Worm (Caenorhabditis elegans) whole organism, L3 larva: Measurements from ENCODE around the gene C06B8.2.
A peak's percentile ranks its signal among the peaks of the same experiment; 100 is the strongest.

Experiments used
- ZK546.5 ChIP-seq: sonication (generic microtip); optimal IDR thresholded peaks from 2 replicates; lab custom pipeline; 2017; ENCODE audit warnings: missing biosample characterization, missing genetic modification characterization
- ceh-16 ChIP-seq: sonication (generic microtip); optimal IDR thresholded peaks from 2 replicates; lab custom pipeline; 2017; ENCODE audit warnings: missing biosample characterization, missing genetic modification characterization
- ceh-28 ChIP-seq: fragments of 150-350 bp; optimal IDR thresholded peaks from 2 replicates; lab custom pipeline; 2014; ENCODE audit warnings: missing biosample characterization, missing genetic modification reagents, missing genetic modification characterization
- ceh-82 ChIP-seq: fragments of 150-350 bp; optimal IDR thresholded peaks from 2 replicates; lab custom pipeline; 2014; ENCODE audit warnings: missing biosample characterization, missing genetic modification characterization
- ceh-9 ChIP-seq: sonication (generic microtip); optimal IDR thresholded peaks from 2 replicates; lab custom pipeline; 2018; ENCODE audit warnings: missing biosample characterization, missing genetic modification characterization
- egl-27 ChIP-seq: sonication (generic microtip); optimal IDR thresholded peaks from 4 replicates; lab custom pipeline; 2017; ENCODE audit warnings: missing biosample characterization, missing genetic modification reagents, missing genetic modification characterization
- elt-1 ChIP-seq: fragments of 150-350 bp; optimal IDR thresholded peaks from 2 replicates; lab custom pipeline; 2014; ENCODE audit warnings: missing biosample characterization, missing genetic modification characterization
- elt-2 ChIP-seq: sonication (generic microtip); optimal IDR thresholded peaks from 2 replicates; lab custom pipeline; 2016; ENCODE audit warnings: missing genetic modification reagents, mild to moderate bottlenecking, missing genetic modification characterization, missing compliant biosample characterization
- eor-1 ChIP-seq, 2 experiments: fragments of 150-350 bp; optimal IDR thresholded peaks; 2 replicates each; lab custom pipeline; 2014 to 2018; ENCODE audit warnings: missing biosample characterization in 2 of 2, missing genetic modification characterization in 2 of 2
- fkh-2 ChIP-seq: fragments of 150-350 bp; optimal IDR thresholded peaks from 2 replicates; lab custom pipeline; 2014; ENCODE audit warnings: missing biosample characterization, missing genetic modification reagents, missing genetic modification characterization
- hmg-11 ChIP-seq: sonication (generic microtip); optimal IDR thresholded peaks from 2 replicates; lab custom pipeline; 2016; ENCODE audit warnings: missing genetic modification characterization, missing compliant biosample characterization
- jun-1 ChIP-seq: fragments of 150-350 bp; optimal IDR thresholded peaks from 2 replicates; lab custom pipeline; 2014; ENCODE audit warnings: missing biosample characterization, missing genetic modification reagents, missing genetic modification characterization
- lin-15B ChIP-seq: fragments of 150-350 bp; optimal IDR thresholded peaks from 2 replicates; lab custom pipeline; 2014; ENCODE audit warnings: missing biosample characterization, missing genetic modification characterization
- lin-39 ChIP-seq: fragments of 150-350 bp; optimal IDR thresholded peaks from 2 replicates; lab custom pipeline; 2018; ENCODE audit warnings: missing biosample characterization, missing genetic modification reagents, missing genetic modification characterization
- lsy-12 ChIP-seq: sonication (generic microtip); optimal IDR thresholded peaks from 2 replicates; lab custom pipeline; 2016; ENCODE audit warnings: mild to moderate bottlenecking, missing genetic modification characterization, missing compliant biosample characterization
- mdl-1 ChIP-seq: fragments of 150-350 bp; optimal IDR thresholded peaks from 2 replicates; lab custom pipeline; 2014; ENCODE audit warnings: missing biosample characterization, missing genetic modification characterization
- mml-1 ChIP-seq: fragments of 150-350 bp; sonication (generic microtip); optimal IDR thresholded peaks from 3 replicates; lab custom pipeline; 2014; ENCODE audit warnings: missing biosample characterization, missing genetic modification characterization
- nfya-1 ChIP-seq: sonication (generic microtip); optimal IDR thresholded peaks from 2 replicates; lab custom pipeline; 2017; ENCODE audit warnings: missing genetic modification characterization, mild to moderate bottlenecking, missing compliant biosample characterization, antibody characterized with exemption, moderate library complexity; ENCODE audit not compliant: insufficient read depth
- nhr-11 ChIP-seq: fragments of 150-350 bp; optimal IDR thresholded peaks from 2 replicates; lab custom pipeline; 2014; ENCODE audit warnings: missing biosample characterization, missing genetic modification characterization
- nhr-12 ChIP-seq: fragments of 150-350 bp; optimal IDR thresholded peaks from 2 replicates; lab custom pipeline; 2014; ENCODE audit warnings: missing biosample characterization, missing genetic modification characterization
- nhr-23 ChIP-seq: fragments of 150-350 bp; optimal IDR thresholded peaks from 2 replicates; lab custom pipeline; 2014; ENCODE audit warnings: missing biosample characterization, missing genetic modification reagents, missing genetic modification characterization
- nhr-43 ChIP-seq: sonication (generic microtip); optimal IDR thresholded peaks from 2 replicates; lab custom pipeline; 2016; ENCODE audit warnings: mild to moderate bottlenecking, missing genetic modification characterization, missing compliant biosample characterization; ENCODE audit not compliant: poor library complexity, severe bottlenecking
- nhr-67 ChIP-seq: fragments of 150-350 bp; optimal IDR thresholded peaks from 2 replicates; lab custom pipeline; 2014; ENCODE audit warnings: missing biosample characterization, missing genetic modification characterization
- nhr-76 ChIP-seq: fragments of 150-350 bp; sonication (generic microtip); optimal IDR thresholded peaks from 5 replicates; lab custom pipeline; 2014; ENCODE audit warnings: missing biosample characterization, missing genetic modification characterization
- nhr-77 ChIP-seq: fragments of 150-350 bp; optimal IDR thresholded peaks from 2 replicates; lab custom pipeline; 2014; ENCODE audit warnings: missing biosample characterization, missing genetic modification characterization
- pha-4 ChIP-seq: fragments of 150-350 bp; optimal IDR thresholded peaks from 2 replicates; lab custom pipeline; 2014; ENCODE audit warnings: missing biosample characterization, missing genetic modification reagents, missing genetic modification characterization
- pqm-1 ChIP-seq: fragments of 150-350 bp; optimal IDR thresholded peaks from 2 replicates; lab custom pipeline; 2017; ENCODE audit warnings: missing biosample characterization, missing genetic modification characterization, inconsistent platforms
- sea-2 ChIP-seq: fragments of 150-350 bp; sonication (generic microtip); optimal IDR thresholded peaks from 4 replicates; lab custom pipeline; 2014; ENCODE audit warnings: missing biosample characterization, missing genetic modification reagents, missing genetic modification characterization
- skn-1 ChIP-seq: fragments of 150-350 bp; optimal IDR thresholded peaks from 2 replicates; lab custom pipeline; 2014; ENCODE audit warnings: missing biosample characterization, missing genetic modification characterization
- tbx-2 ChIP-seq: sonication (generic microtip); optimal IDR thresholded peaks from 2 replicates; lab custom pipeline; 2016; ENCODE audit warnings: mild to moderate bottlenecking, missing genetic modification characterization, missing compliant biosample characterization
- unc-39 ChIP-seq: sonication (generic microtip); optimal IDR thresholded peaks from 4 replicates; lab custom pipeline; 2017; ENCODE audit warnings: missing biosample characterization, missing genetic modification characterization
- unc-62 ChIP-seq: fragments of 150-350 bp; sonication (generic microtip); optimal IDR thresholded peaks from 4 replicates; lab custom pipeline; 2014; ENCODE audit warnings: missing biosample characterization, missing genetic modification reagents, missing genetic modification characterization
- ztf-4 ChIP-seq: fragments of 150-350 bp; optimal IDR thresholded peaks from 2 replicates; lab custom pipeline; 2014; ENCODE audit warnings: missing biosample characterization, missing genetic modification characterization

Gene C06B8.2

ce11 chrV:15478597-15478996, at the start of gene C06B8.2:
Gene C06B8.2, minus strand, starts transcription at chrV:15478749.
- TF ChIP-seq pqm-1 (tag; lab: Kevin White, UChicago) (peak; percentile 54), elt-2 (tag; lab: Kevin White, UChicago) (peak; percentile 40), nhr-12 (tag; lab: Kevin White, UChicago) (no peak), pha-4 (peak; percentile 52)
- TF ChIP-seq, all 47 proteins: peak for 3

- TF ChIP-seq fkh-2 (no peak), lin-15B (tag; lab: Kevin White, UChicago) (no peak), pha-4 (no peak), nhr-76 (tag; lab: Kevin White, UChicago) (no peak), pqm-1 (tag; lab: Kevin White, UChicago) (no peak), elt-2 (tag; lab: Kevin White, UChicago) (no peak), ZK546.5 (tag; lab: Kevin White, UChicago) (no peak)
These were observed 43.4 kb upstream of the C06B8.2 start, which contains the start of gene lgc-31 for ce11 chrV:15521920-15522319. Gene lgc-31, minus strand, starts transcription at chrV:15522020.

ce11 chrV:15520398-15520797, 41.8 kb upstream of the C06B8.2 start:
- TF ChIP-seq nhr-43 (no peak), nhr-11 (no peak), hmg-11 (tag; lab: Kevin White, UChicago) (no peak), lin-39 (tag; lab: Kevin White, UChicago) (peak; percentile 11), elt-1 (tag; lab: Kevin White, UChicago) (no peak), sea-2 (GFP tag; lab: Kevin White, UChicago) (no peak)

- no peak for TF ChIP-seq ceh-82 (tag; lab: Kevin White, UChicago)
- TF ChIP-seq pqm-1 (tag; lab: Kevin White, UChicago), result no peak
- TF ChIP-seq ceh-28 (tag; lab: Kevin White, UChicago), result no peak
- TF ChIP-seq mdl-1 (tag; lab: Kevin White, UChicago), result no peak
- no peak for TF ChIP-seq tbx-2 (tag; lab: Kevin White, UChicago)
- TF ChIP-seq ztf-4 (tag; lab: Kevin White, UChicago), result no peak
- TF ChIP-seq nhr-76 (tag; lab: Kevin White, UChicago), result no peak
These were observed 41.3 kb upstream of the C06B8.2 start for ce11 chrV:15519845-15520244.

- TF ChIP-seq lsy-12 (no peak), nhr-77 (tag; lab: Kevin White, UChicago) (no peak), lin-15B (tag; lab: Kevin White, UChicago) (no peak), nfya-1 (tag; lab: Kevin White, UChicago) (no peak), nhr-23 (tag; lab: Kevin White, UChicago) (no peak), unc-62 (no peak), nhr-43 (no peak), lin-39 (tag; lab: Kevin White, UChicago) (no peak), jun-1 (tag; lab: Kevin White, UChicago) (no peak)
These were observed 38.9 kb upstream of the C06B8.2 start, which contains the start of gene F21A3.3 for ce11 chrV:15517413-15517812. Gene F21A3.3, plus strand, starts transcription at chrV:15517713.

ce11 chrV:15516476-15516875, 37.9 kb upstream of the C06B8.2 start:
- TF ChIP-seq ceh-82 (tag; lab: Kevin White, UChicago), result no peak
- TF ChIP-seq mml-1 (tag; lab: Kevin White, UChicago), result no peak
- no peak for TF ChIP-seq nhr-43
- TF ChIP-seq skn-1, result no peak
- no peak for TF ChIP-seq fkh-2
- no peak for TF ChIP-seq elt-2 (tag; lab: Kevin White, UChicago)
- no peak for TF ChIP-seq ceh-9
- no peak for TF ChIP-seq ceh-16
- TF ChIP-seq eor-1 (tag; optimal IDR thresholded peaks at IDR 0.05; lab: Kevin White, UChicago), result no peak
- TF ChIP-seq pqm-1 (tag; lab: Kevin White, UChicago), result no peak
- no peak for TF ChIP-seq mdl-1 (tag; lab: Kevin White, UChicago)
- no peak for TF ChIP-seq egl-27 (tag; lab: Kevin White, UChicago)
- no peak for TF ChIP-seq nhr-67 (tag; lab: Kevin White, UChicago)
- TF ChIP-seq ceh-28 (tag; lab: Kevin White, UChicago), result no peak
- TF ChIP-seq lsy-12, result no peak
- no peak for TF ChIP-seq unc-39
- TF ChIP-seq jun-1 (tag; lab: Kevin White, UChicago), result no peak
- TF ChIP-seq pha-4, result no peak
- TF ChIP-seq hmg-11 (tag; lab: Kevin White, UChicago), result no peak
